Worm (Caenorhabditis elegans) whole organism, L4/young adult: ENCODE measurements around the gene glt-6.

Experiments
- W03F9.2 ChIP-seq: fragments of 150-350 bp; optimal IDR thresholded peaks from 2 replicates; lab custom pipeline; 2014; ENCODE audit warnings: missing biosample characterization, missing genetic modification characterization
- dao-5 ChIP-seq: sonication (generic microtip); optimal IDR thresholded peaks from 2 replicates; lab custom pipeline; 2016; ENCODE audit warnings: missing genotype, missing genetic modification characterization, moderate library complexity, missing compliant biosample characterization
- him-1 ChIP-seq: sonication (generic microtip); optimal IDR thresholded peaks from 2 replicates; lab custom pipeline; 2016; ENCODE audit warnings: missing genotype, missing genetic modification reagents, missing genetic modification characterization, missing compliant biosample characterization

- TF ChIP-seq him-1 (tag; lab: Kevin White, UChicago) (no peak), W03F9.2 (tag; lab: Kevin White, UChicago) (no peak), dao-5 (no peak)
These were observed 36.3 kb upstream of the glt-6 start for ce11 chrIV:7467170-7467569.
